Worm (Caenorhabditis elegans) whole organism, L3 larva: ENCODE measurements around the gene osta-3.

Source experiments
- ama-1 ChIP-seq: fragments of 150-350 bp; optimal IDR thresholded peaks from 2 replicates; lab custom pipeline; 2018
- mdl-1 ChIP-seq: fragments of 150-350 bp; optimal IDR thresholded peaks from 2 replicates; lab custom pipeline; 2014; ENCODE audit warnings: missing biosample characterization, missing genetic modification characterization
- nhr-11 ChIP-seq: fragments of 150-350 bp; optimal IDR thresholded peaks from 2 replicates; lab custom pipeline; 2014; ENCODE audit warnings: missing biosample characterization, missing genetic modification characterization
- nhr-12 ChIP-seq: fragments of 150-350 bp; optimal IDR thresholded peaks from 2 replicates; lab custom pipeline; 2014; ENCODE audit warnings: missing biosample characterization, missing genetic modification characterization
- skn-1 ChIP-seq: fragments of 150-350 bp; optimal IDR thresholded peaks from 2 replicates; lab custom pipeline; 2014; ENCODE audit warnings: missing biosample characterization, missing genetic modification characterization
- unc-62 ChIP-seq: fragments of 150-350 bp; sonication (generic microtip); optimal IDR thresholded peaks from 4 replicates; lab custom pipeline; 2014; ENCODE audit warnings: missing biosample characterization, missing genetic modification reagents, missing genetic modification characterization

DNA sequence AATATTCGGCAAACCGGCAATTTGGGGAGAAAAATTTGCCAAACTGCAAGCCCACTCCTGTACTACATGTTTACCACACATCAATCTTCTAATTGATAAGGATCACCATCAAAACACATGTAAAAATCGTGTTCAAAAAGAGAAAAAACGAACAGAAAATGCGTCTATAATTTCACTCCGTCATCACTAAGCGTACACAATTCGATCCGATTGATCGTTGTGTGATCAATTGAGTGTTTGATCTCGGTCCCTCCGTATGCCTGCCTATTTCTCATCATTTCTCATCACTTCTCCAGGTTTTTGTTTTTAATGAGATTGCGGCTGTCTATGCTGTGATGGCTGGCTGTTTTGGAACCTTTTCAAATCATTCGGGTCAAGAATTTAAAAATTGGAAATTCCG, 13.1 kb downstream of the osta-3 start:
- TF ChIP-seq skn-1 (no peak), nhr-11 (no peak), nhr-12 (tag; lab: Kevin White, UChicago) (no peak), ama-1 (lab: Kevin White, UChicago) (no peak), mdl-1 (no peak), unc-62 (no peak)
